Worm (Caenorhabditis elegans): Measurements from ENCODE around the gene dod-21.
A peak's percentile ranks its signal among the peaks of the same experiment; 100 is the strongest.

Gene dod-21

DNA sequence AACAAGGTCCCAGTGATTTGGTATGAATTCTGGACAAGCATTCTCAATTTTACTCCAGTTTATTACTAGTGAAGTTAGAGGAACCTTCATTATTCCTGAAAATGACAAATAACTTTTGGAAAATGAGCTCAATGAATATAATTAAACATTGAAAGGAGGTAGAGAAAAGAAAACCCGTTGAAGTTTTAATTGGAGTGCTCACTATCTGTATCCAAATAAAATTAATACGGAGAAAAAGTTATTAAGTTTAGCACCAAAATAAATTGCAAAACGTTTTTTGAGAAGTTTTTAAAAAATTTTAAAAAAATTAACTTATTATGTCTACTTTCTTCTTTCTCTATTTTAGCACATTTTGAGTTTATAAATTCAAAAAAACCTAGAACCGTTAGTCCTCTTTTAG is 9.9 kb downstream of the dod-21 start, which contains the start of gene F55G11.1:
Gene F55G11.1, minus strand, starts transcription at position 101 of the 400 bp plus-strand sequence.
- TF ChIP-seq mxl-3 (GFP tag; optimal IDR thresholded peaks at IDR 0.05) (no peak), tag-97 (GFP tag; IDR thresholded peaks at IDR 0.05) (no peak), T26A8.4 (GFP tag; IDR thresholded peaks at IDR 0.05) (no peak)

DNA sequence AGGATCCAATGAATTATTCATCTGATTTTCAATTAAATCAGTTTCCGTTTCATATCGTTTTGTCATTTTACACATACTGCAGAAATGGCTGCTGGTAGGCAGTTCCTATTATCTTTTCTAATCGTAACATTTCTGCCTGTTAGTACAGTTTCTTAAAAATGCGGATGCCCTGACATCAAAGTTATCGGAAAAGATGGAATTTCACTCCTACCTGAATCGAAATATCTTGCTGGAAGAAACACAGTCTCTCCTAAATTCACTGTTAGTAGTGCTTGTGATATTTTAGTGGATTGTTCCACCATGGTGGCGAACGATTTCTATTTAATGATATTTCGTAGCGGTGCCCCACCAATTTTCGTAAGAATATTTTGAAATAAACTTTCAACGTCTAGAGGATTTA is 11.9 kb downstream of the dod-21 start, which contains the start of gene F55G11.10:
Gene F55G11.10, plus strand, starts transcription at position 301 of the 400 bp plus-strand sequence.
- no peak for TF ChIP-seq snpc-4 (tag; optimal IDR thresholded peaks at IDR 0.05)
- no peak for TF ChIP-seq nhr-6 (tag; optimal IDR thresholded peaks at IDR 0.05)
- no peak for TF ChIP-seq dmd-6 (GFP tag; IDR thresholded peaks at IDR 0.05)
- no peak for TF ChIP-seq nhr-102 (tag; optimal IDR thresholded peaks at IDR 0.05)
- no peak for TF ChIP-seq ceh-82 (tag; optimal IDR thresholded peaks at IDR 0.05)
- TF ChIP-seq zfp-3 (GFP tag; conservative IDR thresholded peaks at IDR 0.05): no peak
- no peak for TF ChIP-seq pha-4 (GFP tag; IDR thresholded peaks at IDR 0.05)
- no peak for TF ChIP-seq pha-4 (tag; optimal IDR thresholded peaks at IDR 0.05)

DNA sequence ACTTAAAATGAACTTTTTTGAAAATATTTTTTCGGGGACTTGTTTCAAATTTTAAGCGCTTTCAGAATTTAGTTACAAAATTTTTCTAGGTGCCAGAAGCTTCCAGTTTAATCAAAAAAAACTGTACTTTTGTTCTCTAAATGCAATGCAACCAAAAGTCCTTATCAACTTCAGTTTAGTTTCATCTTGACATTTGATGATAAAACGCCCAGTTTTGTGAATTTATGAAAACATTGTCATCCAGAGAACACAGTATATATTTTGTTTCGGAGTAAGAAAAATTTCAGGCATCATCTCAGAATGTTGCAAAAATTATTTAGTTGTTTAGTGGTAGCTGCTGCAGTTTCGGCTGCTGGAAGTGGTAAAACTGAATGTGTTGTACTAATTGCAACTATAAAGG is 21.2 kb downstream of the dod-21 start, which contains the start of gene F55G11.6:
Gene F55G11.6, plus strand, starts transcription at position 301 of the 400 bp plus-strand sequence.
- TF ChIP-seq egl-27 (tag; optimal IDR thresholded peaks at IDR 0.05) (no peak), lsy-2 (tag; optimal IDR thresholded peaks at IDR 0.05) (no peak), pha-4 (GFP tag; IDR thresholded peaks at IDR 0.05) (no peak), pha-4 (tag; optimal IDR thresholded peaks at IDR 0.05) (no peak), nhr-42 (GFP tag; IDR thresholded peaks at IDR 0.05) (no peak), mxl-2 (GFP tag; conservative IDR thresholded peaks at IDR 0.05) (no peak), madf-9 (GFP tag; conservative IDR thresholded peaks at IDR 0.05) (no peak), gei-8 (GFP tag; optimal IDR thresholded peaks at IDR 0.05) (no peak), ceh-44 (GFP tag; IDR thresholded peaks at IDR 0.05) (no peak), lin-1 (GFP tag; IDR thresholded peaks at IDR 0.05) (no peak), snpc-1.2 (GFP tag; IDR thresholded peaks at IDR 0.05) (no peak), lin-39 (tag; optimal IDR thresholded peaks at IDR 0.05) (no peak), nhr-10 (tag; optimal IDR thresholded peaks at IDR 0.05) (no peak)

DNA sequence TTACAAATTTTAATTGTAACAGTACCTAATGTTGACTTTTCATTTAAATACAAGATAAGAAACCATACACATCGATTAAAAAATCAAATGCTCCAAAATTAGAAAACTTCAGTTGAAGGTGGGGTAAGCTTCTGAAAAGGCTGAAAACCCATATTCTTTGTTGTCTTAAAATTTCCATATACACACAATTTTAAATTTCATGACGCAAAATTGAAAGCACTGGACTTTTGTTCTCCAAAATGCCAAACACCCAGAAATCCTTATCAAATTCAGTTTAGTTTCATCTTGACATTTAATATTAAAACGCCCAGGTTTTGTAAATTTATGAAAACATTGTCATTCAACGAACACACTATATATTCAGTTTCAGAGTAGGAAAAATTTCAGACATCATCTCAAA is 23.6 kb downstream of the dod-21 start, which contains the start of gene F55G11.7:
Gene F55G11.7, plus strand, starts transcription at position 301 of the 400 bp plus-strand sequence.
- TF ChIP-seq unc-62 (GFP tag; optimal IDR thresholded peaks at IDR 0.05 in 1 of 2) (peak in 1 of 2 experiments; percentile 39), unc-62 (tag; optimal IDR thresholded peaks at IDR 0.05) (no peak), pqm-1 (tag; optimal IDR thresholded peaks at IDR 0.05) (no peak)

DNA sequence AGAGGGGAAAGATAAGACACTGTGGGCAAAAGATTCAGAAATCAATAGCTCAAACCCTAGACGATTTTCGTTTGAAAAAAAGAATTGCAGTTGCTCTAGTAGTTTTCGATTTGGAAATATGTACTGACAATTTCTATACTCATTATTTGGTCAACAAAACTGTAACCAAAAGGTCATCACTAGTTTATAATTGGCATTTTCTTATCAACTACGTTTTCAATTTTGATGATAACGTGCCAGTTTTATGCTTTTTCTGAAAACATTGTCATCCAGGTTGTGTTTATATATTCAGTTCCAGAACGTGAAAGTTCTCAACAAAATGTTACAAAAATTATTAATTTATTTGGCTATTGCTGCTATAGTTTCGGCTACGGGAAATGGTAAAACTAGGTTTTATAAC is 26.0 kb downstream of the dod-21 start, which contains the start of gene F55G11.8:
Gene F55G11.8, plus strand, starts transcription at position 245 of the 400 bp plus-strand sequence.
- TF ChIP-seq nhr-6 (tag; optimal IDR thresholded peaks at IDR 0.05): peak; percentile 82
- peak; percentile 84 for TF ChIP-seq pqm-1 (tag; optimal IDR thresholded peaks at IDR 0.05)
- TF ChIP-seq daf-16 (GFP tag; optimal IDR thresholded peaks at IDR 0.05): no peak
- TF ChIP-seq daf-16 (tag; optimal IDR thresholded peaks at IDR 0.05): peak; percentile 94
- TF ChIP-seq Y105C5A.15 (GFP tag; IDR thresholded peaks at IDR 0.05): no peak
- no peak for TF ChIP-seq mdt-29 (GFP tag; IDR thresholded peaks at IDR 0.05)
- TF ChIP-seq nhr-28 (tag; optimal IDR thresholded peaks at IDR 0.05): peak; percentile 62
- 0 out of 2 replicates have a peak, but pooled peaks have one; percentile 20 for TF ChIP-seq dmd-6 (GFP tag; IDR thresholded peaks at IDR 0.05)

DNA sequence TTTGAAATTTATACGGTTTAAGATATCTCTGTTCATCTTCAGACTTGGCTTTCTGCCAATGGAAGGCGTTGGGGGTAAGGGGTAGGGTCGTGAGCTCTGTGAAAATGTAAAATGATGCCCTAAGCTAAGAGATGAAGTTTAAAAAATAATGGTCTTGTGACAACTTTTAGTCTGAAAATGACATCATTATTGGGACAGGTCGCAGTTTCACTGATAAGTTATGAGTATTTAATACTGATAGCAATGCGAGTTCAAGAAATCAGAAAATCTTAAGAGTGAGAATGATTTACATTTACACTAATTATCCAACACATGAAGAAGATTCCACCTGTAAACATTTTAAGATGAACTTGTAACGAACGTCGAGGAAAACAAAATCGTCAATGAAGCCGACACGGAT is 28.1 kb downstream of the dod-21 start:
- TF ChIP-seq lin-38 (GFP tag; IDR thresholded peaks at IDR 0.05) (no peak), Y5F2A.4 (GFP tag; optimal IDR thresholded peaks at IDR 0.05) (no peak), F44E2.7 (GFP tag; IDR thresholded peaks at IDR 0.05) (no peak), zip-2 (tag; optimal IDR thresholded peaks at IDR 0.05) (no peak), pqm-1 (tag; optimal IDR thresholded peaks at IDR 0.05) (peak; percentile 43), vab-7 (GFP tag; IDR thresholded peaks at IDR 0.05) (no peak), dmd-8 (GFP tag; IDR thresholded peaks at IDR 0.05) (no peak), zfp-2 (tag; optimal IDR thresholded peaks at IDR 0.05) (no peak), php-3 (GFP tag; IDR thresholded peaks at IDR 0.05) (no peak), lim-7 (GFP tag; IDR thresholded peaks at IDR 0.05) (no peak), spr-1 (tag; optimal IDR thresholded peaks at IDR 0.05) (no peak), gei-8 (GFP tag; optimal IDR thresholded peaks at IDR 0.05) (no peak), ceh-32 (tag; optimal IDR thresholded peaks at IDR 0.05; ENCODE audit: poor library complexity) (no peak), ceh-28 (tag; optimal IDR thresholded peaks at IDR 0.05) (no peak), attf-4 (tag; optimal IDR thresholded peaks at IDR 0.05) (no peak), nhr-77 (tag; optimal IDR thresholded peaks at IDR 0.05) (no peak), tra-1 (GFP tag; IDR thresholded peaks at IDR 0.05) (no peak)

All from whole organism, L4 larva.